Worm (Caenorhabditis elegans): ENCODE measurements around the gene fbxa-163.

- no peak for TF ChIP-seq unc-39 (tag; optimal IDR thresholded peaks at IDR 0.05)
- no peak for TF ChIP-seq mab-5 (tag; optimal IDR thresholded peaks at IDR 0.05)
- no peak for TF ChIP-seq ztf-11 (tag; optimal IDR thresholded peaks at IDR 0.05)
- no peak for TF ChIP-seq crh-2 (tag; optimal IDR thresholded peaks at IDR 0.05)
- no peak for TF ChIP-seq lin-11 (tag; optimal IDR thresholded peaks at IDR 0.05)
- no peak for TF ChIP-seq nhr-6 (tag; optimal IDR thresholded peaks at IDR 0.05)
- no peak for TF ChIP-seq nhr-237 (tag; optimal IDR thresholded peaks at IDR 0.05)
Measured at ce11 chrII:1605010-1605409, 5.5 kb downstream of the fbxa-163 start.
